Fruit fly (Drosophila melanogaster): Measurements from ENCODE around the gene CG46464.

CG46464 gene

DNA sequence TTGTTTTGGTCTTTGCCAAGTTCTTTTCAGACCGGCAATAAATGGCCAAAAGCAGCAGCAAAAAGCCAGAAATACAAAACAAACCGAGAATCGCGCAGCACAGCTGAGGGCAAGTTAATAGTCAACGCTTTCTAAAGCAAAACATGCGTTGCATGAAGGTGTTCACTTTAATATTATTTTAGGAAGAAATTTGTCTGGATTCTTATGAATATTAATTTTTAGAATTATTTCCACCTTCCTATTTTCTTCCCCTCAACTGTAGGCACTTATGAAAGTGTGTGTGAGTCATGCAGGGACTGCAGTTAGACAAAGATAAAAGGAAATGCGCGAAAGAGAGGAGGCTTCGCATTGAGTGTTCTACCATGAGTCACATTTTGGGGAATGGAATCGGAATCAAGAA is 47.4 kb upstream of the CG46464 start (continued):
- peak; percentile 61 to 68 for TF ChIP-seq ss (GFP tag; optimal IDR thresholded peaks at IDR 0.05)
- peak; percentile 95 for TF ChIP-seq lz (GFP tag; optimal IDR thresholded peaks at IDR 0.05)
- TF ChIP-seq CG6854 (GFP tag; optimal IDR thresholded peaks at IDR 0.05): peak; percentile 92
- TF ChIP-seq CG9139 (GFP tag; optimal IDR thresholded peaks at IDR 0.05): peak; percentile 58
- TF ChIP-seq Ets21C (GFP tag; optimal IDR thresholded peaks at IDR 0.05): peak; percentile 92
- TF ChIP-seq CG10631 (GFP tag; optimal IDR thresholded peaks at IDR 0.05): peak; percentile 88
- peak; percentile 90 for TF ChIP-seq pdm3 (GFP tag; optimal IDR thresholded peaks at IDR 0.05)
- TF ChIP-seq spab (GFP tag; optimal IDR thresholded peaks at IDR 0.05): peak; percentile 59
- TF ChIP-seq Lpt (GFP tag; optimal IDR thresholded peaks at IDR 0.05): peak; percentile 87
- peak; percentile 65 for TF ChIP-seq dac (GFP tag; optimal IDR thresholded peaks at IDR 0.05)
- peak; percentile 86 for TF ChIP-seq CG8632 (GFP tag; optimal IDR thresholded peaks at IDR 0.05)
- TF ChIP-seq Sox15 (GFP tag; optimal IDR thresholded peaks at IDR 0.05): peak; percentile 82

DNA sequence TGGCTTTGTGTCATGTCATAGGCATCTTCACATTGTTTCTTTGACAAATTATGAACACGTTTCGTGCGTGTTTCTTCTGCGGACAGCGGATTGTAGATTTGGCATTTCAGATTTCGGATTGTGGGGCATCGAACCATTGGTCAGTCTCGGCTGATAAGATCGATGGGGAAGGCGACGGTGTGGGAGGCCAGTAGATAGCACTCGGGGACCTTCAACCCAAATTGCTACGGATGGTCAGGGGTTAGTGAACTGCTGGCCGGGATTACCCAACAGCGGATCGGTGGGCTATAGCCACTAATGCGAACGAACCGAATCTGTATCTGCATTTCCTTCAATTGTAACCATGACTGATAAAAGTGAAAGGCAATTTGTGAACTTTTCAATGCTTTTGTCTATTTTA is 46.7 kb upstream of the CG46464 start:
- TF ChIP-seq svp (GFP tag): peak; percentile 97
- TF ChIP-seq Lpt (GFP tag; optimal IDR thresholded peaks at IDR 0.05): no peak
- TF ChIP-seq Ets21C (GFP tag; optimal IDR thresholded peaks at IDR 0.05): no peak
- no peak for TF ChIP-seq net (GFP tag; optimal IDR thresholded peaks at IDR 0.05)

DNA sequence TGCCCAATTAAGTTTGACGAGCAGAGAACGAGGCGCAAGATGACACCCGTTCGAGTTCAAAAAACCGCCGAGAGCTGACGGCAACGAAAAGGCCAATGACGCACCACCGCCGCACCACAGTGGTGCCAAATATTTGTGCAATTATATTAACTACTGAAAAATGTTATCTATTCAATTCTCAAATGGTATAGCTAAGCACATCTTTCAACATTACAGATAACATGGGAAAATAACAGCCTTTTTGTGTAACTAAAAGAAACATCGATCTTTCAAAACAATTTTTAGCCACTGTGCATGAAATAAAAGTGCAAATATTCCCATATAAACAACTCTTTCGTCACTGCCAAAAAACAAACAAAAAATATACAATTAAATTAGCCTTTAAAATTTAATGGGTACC is 46.1 kb upstream of the CG46464 start:
- peak; percentile 69 for TF ChIP-seq Sox14 (GFP tag; optimal IDR thresholded peaks at IDR 0.05)
- peak; percentile 84 for TF ChIP-seq Met (GFP tag; optimal IDR thresholded peaks at IDR 0.05)
- peak; percentile 55 for TF ChIP-seq CG10631 (GFP tag; optimal IDR thresholded peaks at IDR 0.05)
- peak; percentile 44 for TF ChIP-seq CG11902 (GFP tag; optimal IDR thresholded peaks at IDR 0.05)
- TF ChIP-seq CG16779 (tag; optimal IDR thresholded peaks at IDR 0.05): no peak
- TF ChIP-seq Smox (GFP tag; optimal IDR thresholded peaks at IDR 0.05): peak; percentile 85
- TF ChIP-seq dac (GFP tag; optimal IDR thresholded peaks at IDR 0.05): no peak
- TF ChIP-seq Ets96B (tag; optimal IDR thresholded peaks at IDR 0.05): peak; percentile 27
- TF ChIP-seq Eip78C (GFP tag): peak; percentile 88
- peak; percentile 81 for TF ChIP-seq cyc (GFP tag; optimal IDR thresholded peaks at IDR 0.05)
- peak; percentile 65; the same call in 2 of the 3 replicates for TF ChIP-seq CG6163 (GFP tag; IDR thresholded peaks at IDR 0.05)
- TF ChIP-seq esn (GFP tag; optimal IDR thresholded peaks at IDR 0.05): peak; percentile 84
- peak; percentile 5 for TF ChIP-seq Eip93F (GFP tag; optimal IDR thresholded peaks at IDR 0.05)
- no peak for TF ChIP-seq CG1621 (tag; optimal IDR thresholded peaks at IDR 0.05)
- TF ChIP-seq CG6276 (GFP tag; optimal IDR thresholded peaks at IDR 0.05): no peak
- TF ChIP-seq CG4318 (GFP tag; optimal IDR thresholded peaks at IDR 0.05): no peak
- peak; percentile 88 for TF ChIP-seq lz (GFP tag; optimal IDR thresholded peaks at IDR 0.05)
- TF ChIP-seq dsx (GFP tag; optimal IDR thresholded peaks at IDR 0.05; ENCODE audit: poor library complexity, severe bottlenecking): no peak
- no peak for TF ChIP-seq CG6854 (GFP tag; optimal IDR thresholded peaks at IDR 0.05)
- peak; percentile 51 for TF ChIP-seq OdsH (GFP tag; optimal IDR thresholded peaks at IDR 0.05)
- no peak for TF ChIP-seq ss (GFP tag; optimal IDR thresholded peaks at IDR 0.05)
- TF ChIP-seq CG8319 (GFP tag; optimal IDR thresholded peaks at IDR 0.05): peak; percentile 26
- TF ChIP-seq CG32006 (GFP tag; optimal IDR thresholded peaks at IDR 0.05): peak; percentile 49
- TF ChIP-seq CG9139 (GFP tag; optimal IDR thresholded peaks at IDR 0.05): no peak
- peak; percentile 22 for TF ChIP-seq fd59A (GFP tag; optimal IDR thresholded peaks at IDR 0.05)
- TF ChIP-seq fkh (GFP tag; optimal IDR thresholded peaks at IDR 0.05): no peak
- TF ChIP-seq CG7368 (GFP tag; optimal IDR thresholded peaks at IDR 0.05): peak; percentile 46
- no peak for TF ChIP-seq Lpt (GFP tag; optimal IDR thresholded peaks at IDR 0.05)
- peak; percentile 49 for TF ChIP-seq Eip75B (GFP tag; optimal IDR thresholded peaks at IDR 0.05)
- peak; percentile 86 for TF ChIP-seq CG31627 (GFP tag; optimal IDR thresholded peaks at IDR 0.05)
- TF ChIP-seq Ets21C (GFP tag; optimal IDR thresholded peaks at IDR 0.05): peak; percentile 76
- no peak for TF ChIP-seq CG6808 (GFP tag; optimal IDR thresholded peaks at IDR 0.05)
- TF ChIP-seq CG11294 (GFP tag; IDR thresholded peaks at IDR 0.05): no peak; the same call in 1 of the 2 replicates
- peak; percentile 78 for TF ChIP-seq Sox102F (GFP tag; optimal IDR thresholded peaks at IDR 0.05)
- TF ChIP-seq Hr39 (GFP tag; optimal IDR thresholded peaks at IDR 0.05): peak; percentile 85
- TF ChIP-seq vri (GFP tag; optimal IDR thresholded peaks at IDR 0.05): peak; percentile 78
- peak; percentile 54 for TF ChIP-seq Blimp-1 (GFP tag; optimal IDR thresholded peaks at IDR 0.05)
- TF ChIP-seq CG34406 (GFP tag; optimal IDR thresholded peaks at IDR 0.05): peak; percentile 77
- TF ChIP-seq fd85E (GFP tag; optimal IDR thresholded peaks at IDR 0.05): peak; percentile 5
- TF ChIP-seq net (GFP tag; optimal IDR thresholded peaks at IDR 0.05): peak; percentile 47
- peak; percentile 50 for TF ChIP-seq pdm3 (GFP tag; optimal IDR thresholded peaks at IDR 0.05)
- no peak for TF ChIP-seq salr (GFP tag; optimal IDR thresholded peaks at IDR 0.05)

All from whole organism, prepupa.